Fruit fly (Drosophila melanogaster): ENCODE results near the gene Nepl11.

Gene Nepl11

DNA sequence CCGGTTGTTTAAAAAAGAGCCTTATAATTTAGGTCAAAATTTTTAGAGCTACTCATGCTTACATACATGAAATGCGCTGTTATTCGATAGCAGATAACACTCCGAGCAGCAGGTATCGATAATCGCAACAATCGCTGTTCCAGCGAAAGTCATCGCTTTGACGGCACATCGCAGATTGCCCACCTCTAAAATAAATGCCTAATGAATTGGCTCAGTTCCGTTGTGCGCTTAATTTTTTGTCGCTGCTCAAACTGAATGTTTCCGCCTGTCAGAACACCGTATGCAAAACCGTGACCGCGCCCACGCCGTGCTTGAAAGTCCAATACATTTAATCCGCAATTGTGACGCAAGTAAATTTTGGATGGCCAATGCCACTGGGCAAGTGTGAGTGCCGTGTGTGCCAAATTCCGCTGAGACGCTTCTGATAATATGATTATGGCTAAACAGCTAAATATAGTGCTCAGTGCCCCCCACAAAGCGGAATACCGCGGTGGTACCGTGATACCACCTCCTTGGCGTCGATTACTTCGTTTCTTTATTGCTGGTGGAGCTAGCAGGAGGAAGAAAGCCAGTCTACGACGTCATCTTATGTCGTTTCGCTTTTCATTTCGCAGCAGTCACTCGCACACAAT is 25.0 kb upstream of the Nepl11 start, which contains the start of gene CG9795:
TSS of gene CG9795 (plus strand) at position 177 of the 632 bp plus-strand sequence.
- peak; percentile 32 for TF ChIP-seq CG11617 (GFP tag; optimal IDR thresholded peaks at IDR 0.05)
- TF ChIP-seq CG1620 (GFP tag; optimal IDR thresholded peaks at IDR 0.05) = no peak
- TF ChIP-seq CG7101 (tag; optimal IDR thresholded peaks at IDR 0.05) = peak; percentile 15
- TF ChIP-seq kay (GFP tag; ENCODE audit: borderline replicate concordance) = no peak
- no peak for TF ChIP-seq CG7045 (GFP tag; optimal IDR thresholded peaks at IDR 0.05)
- TF ChIP-seq cnc (optimal IDR thresholded peaks at IDR 0.05) = no peak
- peak; percentile 0 for TF ChIP-seq Mnt (GFP tag; optimal IDR thresholded peaks at IDR 0.05)
- peak; percentile 13 for TF ChIP-seq CG14711 (tag; optimal IDR thresholded peaks at IDR 0.05)
- no peak for TF ChIP-seq Hr96 (GFP tag; optimal IDR thresholded peaks at IDR 0.05)
- peak; percentile 34 for TF ChIP-seq CG12768 (GFP tag; optimal IDR thresholded peaks at IDR 0.05)
- TF ChIP-seq Clk (GFP tag; optimal IDR thresholded peaks at IDR 0.05) = no peak
- no peak for TF ChIP-seq toe (GFP tag; optimal IDR thresholded peaks at IDR 0.05)
- TF ChIP-seq Crg-1 (GFP tag; optimal IDR thresholded peaks at IDR 0.05) = peak; percentile 28
- peak; percentile 32 for TF ChIP-seq tj (GFP tag; optimal IDR thresholded peaks at IDR 0.05)
- peak; percentile 11 for TF ChIP-seq pad (GFP tag; optimal IDR thresholded peaks at IDR 0.05)
- TF ChIP-seq bab1 (GFP tag; optimal IDR thresholded peaks at IDR 0.05) = peak; percentile 67
- no peak for TF ChIP-seq ovo (GFP tag; optimal IDR thresholded peaks at IDR 0.05)
- TF ChIP-seq cic (GFP tag; optimal IDR thresholded peaks at IDR 0.05) = no peak
- TF ChIP-seq CG33017 (tag; optimal IDR thresholded peaks at IDR 0.05) = peak; percentile 7
- TF ChIP-seq CG5204 (GFP tag; optimal IDR thresholded peaks at IDR 0.05) = no peak

DNA sequence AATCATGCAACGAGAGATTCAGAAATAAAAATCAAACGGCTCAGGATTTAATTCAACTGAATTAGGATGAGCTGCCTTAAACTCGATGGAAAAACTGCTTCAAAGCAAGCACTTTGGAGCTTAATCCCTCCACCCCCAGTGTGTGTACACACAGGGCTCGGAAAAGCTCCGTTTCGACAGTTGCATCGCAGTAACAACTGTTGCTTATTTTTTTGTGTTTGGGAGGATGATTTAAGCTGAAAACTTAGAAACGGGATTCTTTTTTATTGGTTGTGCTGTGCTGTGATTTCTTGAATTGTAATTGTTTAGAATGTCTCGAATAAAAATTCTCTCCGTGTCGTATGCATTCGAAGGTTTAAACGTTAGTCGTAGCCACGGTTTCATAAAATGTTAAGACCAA is 24.4 kb upstream of the Nepl11 start, which contains the start of gene Syt14:
TSS of gene Syt14 (minus strand) at position 71 of the 400 bp plus-strand sequence.
- TF ChIP-seq cic (GFP tag; optimal IDR thresholded peaks at IDR 0.05) = no peak
- no peak for TF ChIP-seq kay (GFP tag; ENCODE audit: borderline replicate concordance)

DNA sequence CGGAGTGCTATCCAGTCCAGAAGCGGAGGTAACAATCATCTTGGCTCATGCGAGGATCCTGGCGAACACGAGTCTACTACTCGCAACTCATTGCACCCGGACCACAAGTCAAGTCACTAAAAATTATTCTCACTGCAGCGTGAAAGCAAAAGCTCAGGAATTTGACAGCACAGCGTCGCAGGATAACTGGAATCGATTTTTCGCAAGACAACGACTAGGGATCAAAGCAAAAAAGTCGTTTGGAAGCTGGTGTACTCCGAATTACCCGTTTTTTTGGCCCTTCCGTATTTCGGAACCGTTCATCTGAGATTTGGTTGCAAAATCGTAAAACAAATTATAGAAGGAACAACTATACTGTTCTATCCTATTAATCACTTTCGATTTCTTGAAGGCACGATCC is 23.9 kb upstream of the Nepl11 start:
- no peak for TF ChIP-seq Crg-1 (GFP tag; optimal IDR thresholded peaks at IDR 0.05)
- TF ChIP-seq pad (GFP tag; optimal IDR thresholded peaks at IDR 0.05) = no peak
- TF ChIP-seq Clk (GFP tag; optimal IDR thresholded peaks at IDR 0.05) = no peak
- TF ChIP-seq CG7045 (GFP tag; optimal IDR thresholded peaks at IDR 0.05) = no peak
- TF ChIP-seq ovo (GFP tag; optimal IDR thresholded peaks at IDR 0.05) = no peak

DNA sequence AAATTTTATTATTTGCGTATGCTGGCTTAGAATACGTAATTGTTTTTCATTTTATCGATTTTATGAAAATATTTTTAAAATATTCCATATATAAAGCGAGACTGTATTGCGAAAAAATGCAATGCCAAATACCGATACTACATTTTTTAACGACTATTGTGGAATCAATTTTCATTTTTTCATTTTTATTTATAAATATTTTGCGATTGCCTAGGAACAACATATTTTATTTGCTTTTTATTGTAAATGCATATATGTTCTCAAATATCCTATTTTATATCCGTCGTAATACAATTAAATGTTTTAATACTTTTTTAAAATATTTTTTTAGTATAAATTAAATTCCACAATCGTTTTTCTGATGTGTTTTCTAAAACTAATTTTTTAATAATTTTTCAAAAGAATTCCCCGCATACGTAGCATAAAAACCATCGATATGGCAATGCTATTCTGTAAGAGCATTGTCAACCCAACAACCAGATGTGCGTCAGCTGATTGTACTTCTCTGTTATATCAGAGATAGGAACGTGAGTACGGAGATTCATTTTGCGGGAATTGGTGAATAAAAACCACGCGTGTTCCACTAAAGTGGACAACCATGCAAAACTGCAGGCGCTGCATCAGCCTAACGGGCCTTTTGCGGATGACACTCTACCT is 16.6 kb upstream of the Nepl11 start, which contains the start of gene Suv3:
TSS of gene Suv3 (plus strand) at position 489 of the 657 bp plus-strand sequence.
- peak; percentile 57 for TF ChIP-seq CG33017 (tag; optimal IDR thresholded peaks at IDR 0.05)
- no peak for TF ChIP-seq toe (GFP tag; optimal IDR thresholded peaks at IDR 0.05)
- TF ChIP-seq cic (GFP tag; optimal IDR thresholded peaks at IDR 0.05) = no peak
- TF ChIP-seq Crg-1 (GFP tag; optimal IDR thresholded peaks at IDR 0.05) = no peak
- TF ChIP-seq CG1620 (GFP tag; optimal IDR thresholded peaks at IDR 0.05) = peak; percentile 19
- peak; percentile 11 for TF ChIP-seq pad (GFP tag; optimal IDR thresholded peaks at IDR 0.05)
- TF ChIP-seq tj (GFP tag; optimal IDR thresholded peaks at IDR 0.05) = peak; percentile 42
- no peak for TF ChIP-seq ovo (GFP tag; optimal IDR thresholded peaks at IDR 0.05)
- TF ChIP-seq CG7045 (GFP tag; optimal IDR thresholded peaks at IDR 0.05) = peak; percentile 32
- TF ChIP-seq Mnt (GFP tag; optimal IDR thresholded peaks at IDR 0.05) = peak; percentile 52
- TF ChIP-seq bab1 (GFP tag; optimal IDR thresholded peaks at IDR 0.05) = peak; percentile 39
- no peak for TF ChIP-seq cnc (optimal IDR thresholded peaks at IDR 0.05)
- TF ChIP-seq CG14711 (tag; optimal IDR thresholded peaks at IDR 0.05) = peak; percentile 72
- TF ChIP-seq CG12768 (GFP tag; optimal IDR thresholded peaks at IDR 0.05) = no peak
- TF ChIP-seq Hr96 (GFP tag; optimal IDR thresholded peaks at IDR 0.05) = no peak
- TF ChIP-seq CG11617 (GFP tag; optimal IDR thresholded peaks at IDR 0.05) = peak; percentile 59
- TF ChIP-seq Clk (GFP tag; optimal IDR thresholded peaks at IDR 0.05) = no peak
- peak; percentile 70 for TF ChIP-seq kay (GFP tag; ENCODE audit: borderline replicate concordance)
- no peak for TF ChIP-seq CG5204 (GFP tag; optimal IDR thresholded peaks at IDR 0.05)
- peak; percentile 65 for TF ChIP-seq CG7101 (tag; optimal IDR thresholded peaks at IDR 0.05)

DNA sequence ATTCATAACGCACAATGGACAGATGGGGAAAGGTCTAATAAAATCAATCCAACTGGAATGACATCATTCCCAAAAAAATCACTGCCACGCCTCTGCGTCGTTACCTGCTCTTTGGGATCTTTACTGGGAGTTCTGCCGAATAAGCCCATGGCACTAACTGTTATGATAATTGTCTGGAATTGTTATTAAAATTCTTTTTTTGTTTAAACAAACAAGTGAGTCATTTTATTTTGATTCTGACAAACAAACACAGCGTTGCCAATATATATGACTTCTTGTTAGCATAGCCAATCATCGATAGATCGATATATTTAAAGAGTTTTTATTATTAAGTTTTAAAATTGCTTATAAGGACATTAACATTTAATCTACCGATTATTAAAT is 16.0 kb upstream of the Nepl11 start, which contains the start of gene Vps24:
TSS of gene Vps24 (minus strand) at position 265 of the 384 bp plus-strand sequence.
- TF ChIP-seq CG11617 (GFP tag; optimal IDR thresholded peaks at IDR 0.05) (no peak), kay (GFP tag; ENCODE audit: borderline replicate concordance) (peak; percentile 96), CG5204 (GFP tag; optimal IDR thresholded peaks at IDR 0.05) (no peak), cic (GFP tag; optimal IDR thresholded peaks at IDR 0.05) (no peak), CG7045 (GFP tag; optimal IDR thresholded peaks at IDR 0.05) (no peak), Mnt (GFP tag; optimal IDR thresholded peaks at IDR 0.05) (no peak), tj (GFP tag; optimal IDR thresholded peaks at IDR 0.05) (no peak), Clk (GFP tag; optimal IDR thresholded peaks at IDR 0.05) (no peak), Crg-1 (GFP tag; optimal IDR thresholded peaks at IDR 0.05) (no peak), CG7101 (tag; optimal IDR thresholded peaks at IDR 0.05) (no peak), bab1 (GFP tag; optimal IDR thresholded peaks at IDR 0.05) (peak; percentile 46), CG33017 (tag; optimal IDR thresholded peaks at IDR 0.05) (no peak), CG14711 (tag; optimal IDR thresholded peaks at IDR 0.05) (no peak), toe (GFP tag; optimal IDR thresholded peaks at IDR 0.05) (no peak), ovo (GFP tag; optimal IDR thresholded peaks at IDR 0.05) (no peak), CG12768 (GFP tag; optimal IDR thresholded peaks at IDR 0.05) (no peak)

DNA sequence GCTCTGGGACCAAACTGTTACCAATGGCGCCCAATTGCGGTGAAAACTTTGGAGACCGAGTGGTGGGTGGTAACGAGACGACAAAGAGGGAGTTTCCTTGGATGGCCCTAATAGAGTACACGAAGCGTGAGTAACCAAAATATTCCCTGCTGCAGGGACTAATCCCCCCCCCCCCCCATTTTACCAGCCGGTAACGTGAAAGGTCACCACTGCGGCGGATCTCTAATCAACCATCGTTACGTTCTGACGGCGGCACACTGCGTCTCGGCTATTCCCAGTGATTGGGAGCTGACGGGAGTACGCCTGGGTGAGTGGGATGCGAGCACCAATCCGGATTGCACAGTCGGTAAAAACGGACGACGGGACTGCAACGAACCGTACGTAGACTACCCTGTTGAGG is 14.1 kb upstream of the Nepl11 start:
- TF ChIP-seq toe (GFP tag; optimal IDR thresholded peaks at IDR 0.05) (no peak), CG11617 (GFP tag; optimal IDR thresholded peaks at IDR 0.05) (no peak), CG7101 (tag; optimal IDR thresholded peaks at IDR 0.05) (no peak), CG14711 (tag; optimal IDR thresholded peaks at IDR 0.05) (no peak), bab1 (GFP tag; optimal IDR thresholded peaks at IDR 0.05) (no peak), CG12768 (GFP tag; optimal IDR thresholded peaks at IDR 0.05) (no peak), CG33017 (tag; optimal IDR thresholded peaks at IDR 0.05) (no peak), Hr96 (GFP tag; optimal IDR thresholded peaks at IDR 0.05) (no peak), CG1620 (GFP tag; optimal IDR thresholded peaks at IDR 0.05) (no peak), CG7045 (GFP tag; optimal IDR thresholded peaks at IDR 0.05) (no peak), ovo (GFP tag; optimal IDR thresholded peaks at IDR 0.05) (no peak), cic (GFP tag; optimal IDR thresholded peaks at IDR 0.05) (no peak)
